Worm (Caenorhabditis elegans) whole organism, young adult: Measurements from ENCODE around the gene srh-60.

Source experiments
- aptf-3 ChIP-seq: fragments of 200-800 bp; sonication (Bioruptor generic); IDR thresholded peaks from 2 replicates; pipeline ENCODE4 v1.3.6; 2022; ENCODE audit warnings: missing genetic modification characterization, missing compliant biosample characterization
- ekl-4 ChIP-seq: fragments of 200-800 bp; sonication (Bioruptor generic); IDR thresholded peaks from 2 replicates; pipeline ENCODE4 v1.3.6; 2022; ENCODE audit warnings: missing genetic modification reagents, missing genetic modification characterization, missing compliant biosample characterization
- nhr-120 ChIP-seq: fragments of 200-800 bp; sonication (Bioruptor generic); IDR thresholded peaks from 2 replicates; pipeline ENCODE4 v1.3.6; 2022; ENCODE audit warnings: missing genetic modification characterization, missing compliant biosample characterization

DNA sequence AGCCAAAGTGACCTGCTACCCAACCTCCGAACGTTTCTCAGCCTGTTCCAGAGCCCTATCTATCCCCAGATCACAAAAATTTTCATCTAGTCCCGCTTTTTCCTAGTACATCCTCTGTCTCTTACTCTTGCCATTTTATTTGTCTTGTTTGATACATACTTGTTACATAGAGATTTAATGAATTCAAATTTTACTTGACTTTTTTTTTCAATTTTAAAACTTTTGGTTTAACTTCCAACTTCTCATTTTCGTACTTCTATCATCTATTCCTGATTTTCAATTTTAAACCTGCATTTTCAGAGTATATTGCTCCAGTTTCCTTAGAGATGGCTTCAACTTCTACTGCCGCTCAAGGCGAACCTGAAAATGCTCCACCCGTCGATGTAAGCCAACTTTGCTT, 43.4 kb downstream of the srh-60 start, which contains the start of gene M151.3:
- TF ChIP-seq aptf-3 (GFP tag; lab: Robert Waterston, UW): no peak
- no peak for TF ChIP-seq nhr-120 (GFP tag; lab: Robert Waterston, UW)
- TF ChIP-seq ekl-4 (GFP tag; lab: Robert Waterston, UW): no peak
